Worm (Caenorhabditis elegans): ENCODE results near the gene ZC239.15.

ce11 chrII:3208679-3209078, 15.9 kb downstream of the ZC239.15 start, which contains the start of gene sdz-35:
- TF ChIP-seq ama-1 (optimal IDR thresholded peaks at IDR 0.05) = no peak
- TF ChIP-seq pag-3 (tag; optimal IDR thresholded peaks at IDR 0.05; ENCODE audit: borderline replicate concordance) = no peak

Measured in whole organism, late embryonic.